Worm (Caenorhabditis elegans) whole organism, L1 larva: ENCODE results near the gene F12F6.7.

Source experiments
- F16B12.6 ChIP-seq: fragments of 150-350 bp; optimal IDR thresholded peaks from 2 replicates; lab custom pipeline; 2014; ENCODE audit warnings: missing biosample characterization, missing genetic modification characterization
- aly-2 ChIP-seq: fragments of 150-350 bp; optimal IDR thresholded peaks from 2 replicates; lab custom pipeline; 2014; ENCODE audit warnings: missing biosample characterization, missing genetic modification characterization
- ama-1 ChIP-seq: fragments of 150-350 bp; optimal IDR thresholded peaks from 2 replicates; lab custom pipeline; 2014
- ceh-82 ChIP-seq, 3 experiments: fragments of 150-350 bp in 1 of 3; sonication (generic microtip) in 2 of 3; optimal IDR thresholded peaks; 2 replicates each; lab custom pipeline; 2014 to 2017; ENCODE audit warnings: missing biosample characterization in 3 of 3, missing genetic modification characterization in 3 of 3
- ceh-88 ChIP-seq: fragments of 200-800 bp; sonication (Bioruptor generic); IDR thresholded peaks from 2 replicates; pipeline ENCODE4 v1.3.6; 2022; ENCODE audit warnings: missing genetic modification characterization, missing compliant biosample characterization
- ceh-90 ChIP-seq: sonication (generic microtip); optimal IDR thresholded peaks from 2 replicates; lab custom pipeline; 2016; ENCODE audit warnings: missing genetic modification characterization, missing compliant biosample characterization
- dsc-1 ChIP-seq: sonication (generic microtip); optimal IDR thresholded peaks from 2 replicates; lab custom pipeline; 2016; ENCODE audit warnings: mild to moderate bottlenecking, missing genetic modification characterization, missing compliant biosample characterization
- efl-1 ChIP-seq, 4 experiments: fragments of 150-350 bp; optimal IDR thresholded peaks in 3 of 4; peaks in 1 of 4; 1 replicate in 1 of 4; 2 replicates in 3 of 4; lab custom pipeline; 2014; ENCODE audit warnings: missing biosample characterization in 2 of 4, missing genetic modification characterization in 2 of 4, missing genetic modification reagents in 2 of 4
- efl-3 ChIP-seq: fragments of 200-800 bp; sonication (Bioruptor generic); optimal IDR thresholded peaks from 2 replicates; lab custom pipeline; 2018; ENCODE audit warnings: mild to moderate bottlenecking, missing genetic modification characterization, missing compliant biosample characterization
- egl-27 ChIP-seq, 2 experiments: fragments of 150-350 bp in 1 of 2; sonication (generic microtip); optimal IDR thresholded peaks; 3 replicates each; lab custom pipeline; 2017 to 2018; ENCODE audit warnings: missing biosample characterization in 2 of 2, missing genetic modification characterization in 2 of 2, missing genetic modification reagents in 2 of 2
- fkh-4 ChIP-seq: sonication (generic microtip); optimal IDR thresholded peaks from 2 replicates; lab custom pipeline; 2016; ENCODE audit warnings: missing compliant biosample characterization, missing genetic modification characterization, borderline replicate concordance
- fos-1 ChIP-seq: fragments of 150-350 bp; optimal IDR thresholded peaks from 2 replicates; lab custom pipeline; 2014; ENCODE audit warnings: missing biosample characterization, missing genetic modification characterization
- grh-1 ChIP-seq: fragments of 200-800 bp; sonication (Bioruptor generic); IDR thresholded peaks from 2 replicates; pipeline ENCODE4 v1.3.6; 2022; ENCODE audit warnings: missing genetic modification reagents, missing genetic modification characterization, missing compliant biosample characterization
- hlh-17 ChIP-seq: fragments of 200-800 bp; sonication (Bioruptor generic); optimal IDR thresholded peaks from 2 replicates; lab custom pipeline; 2018; ENCODE audit warnings: missing genetic modification characterization, mild to moderate bottlenecking, missing compliant biosample characterization, moderate library complexity, borderline replicate concordance
- hpl-2 ChIP-seq: fragments of 150-350 bp; optimal IDR thresholded peaks from 2 replicates; lab custom pipeline; 2014; ENCODE audit warnings: missing biosample characterization, missing genetic modification reagents, missing genetic modification characterization
- irx-1 ChIP-seq: sonication (generic microtip); optimal IDR thresholded peaks from 2 replicates; lab custom pipeline; 2016; ENCODE audit warnings: missing genetic modification characterization, missing compliant biosample characterization
- jun-1 ChIP-seq: fragments of 150-350 bp; optimal IDR thresholded peaks from 2 replicates; lab custom pipeline; 2014; ENCODE audit warnings: missing biosample characterization, missing genetic modification reagents, missing genetic modification characterization
- lin-13 ChIP-seq: fragments of 150-350 bp; optimal IDR thresholded peaks from 2 replicates; lab custom pipeline; 2014; ENCODE audit warnings: missing biosample characterization, missing genetic modification reagents, missing genetic modification characterization
- lin-14 ChIP-seq: fragments of 200-800 bp; sonication (Bioruptor generic); optimal IDR thresholded peaks from 2 replicates; lab custom pipeline; 2018; ENCODE audit warnings: mild to moderate bottlenecking, missing genetic modification characterization, moderate library complexity, missing compliant biosample characterization
- lin-15B ChIP-seq: fragments of 150-350 bp; sonication (generic microtip); optimal IDR thresholded peaks from 3 replicates; lab custom pipeline; 2014; ENCODE audit warnings: missing biosample characterization, missing genetic modification characterization
- lin-35 ChIP-seq, 2 experiments: fragments of 150-350 bp; optimal IDR thresholded peaks; 2 replicates each; lab custom pipeline; 2014; ENCODE audit warnings: missing biosample characterization in 2 of 2, missing genetic modification characterization in 2 of 2, missing genetic modification reagents in 2 of 2
- lin-39 ChIP-seq: fragments of 150-350 bp; optimal IDR thresholded peaks from 2 replicates; lab custom pipeline; 2014; ENCODE audit warnings: missing biosample characterization, missing genetic modification reagents, missing genetic modification characterization
- lir-3 ChIP-seq: sonication (generic microtip); optimal IDR thresholded peaks from 2 replicates; lab custom pipeline; 2016; ENCODE audit warnings: mild to moderate bottlenecking, missing genetic modification characterization, moderate library complexity, missing compliant biosample characterization; ENCODE audit not compliant: poor library complexity
- lsy-2 ChIP-seq, 2 experiments: fragments of 150-350 bp; optimal IDR thresholded peaks; 2 replicates each; lab custom pipeline; 2014; ENCODE audit warnings: missing biosample characterization in 2 of 2, missing genetic modification characterization in 2 of 2
- mab-9 ChIP-seq: fragments of 200-800 bp; sonication (Bioruptor generic); IDR thresholded peaks from 2 replicates; pipeline ENCODE4 v1.3.6; 2022; ENCODE audit warnings: missing genetic modification reagents, missing genetic modification characterization, missing compliant biosample characterization
- mdl-1 ChIP-seq, 2 experiments: fragments of 150-350 bp; optimal IDR thresholded peaks; 2 replicates each; lab custom pipeline; 2014 to 2017; ENCODE audit warnings: missing biosample characterization in 2 of 2, missing genetic modification characterization in 2 of 2, inconsistent platforms in 1 of 2
- mep-1 ChIP-seq: fragments of 150-350 bp; optimal IDR thresholded peaks from 2 replicates; lab custom pipeline; 2014; ENCODE audit warnings: missing biosample characterization, missing genetic modification characterization
- nhr-19 ChIP-seq: fragments of 200-800 bp; sonication (Bioruptor generic); conservative IDR thresholded peaks from 2 replicates; pipeline ENCODE4 v1.3.6; 2022; ENCODE audit warnings: missing genetic modification characterization, missing compliant biosample characterization
- nhr-28 ChIP-seq: fragments of 150-350 bp; optimal IDR thresholded peaks from 2 replicates; lab custom pipeline; 2014; ENCODE audit warnings: missing biosample characterization, missing genetic modification characterization
- nhr-47 ChIP-seq: sonication (generic microtip); optimal IDR thresholded peaks from 2 replicates; lab custom pipeline; 2016; ENCODE audit warnings: mild to moderate bottlenecking, missing genetic modification characterization, moderate library complexity, missing compliant biosample characterization
- nhr-71 ChIP-seq: sonication (generic microtip); optimal IDR thresholded peaks from 2 replicates; lab custom pipeline; 2016; ENCODE audit warnings: mild to moderate bottlenecking, missing genetic modification characterization, moderate library complexity, missing compliant biosample characterization
- nhr-77 ChIP-seq: fragments of 150-350 bp; optimal IDR thresholded peaks from 2 replicates; lab custom pipeline; 2014; ENCODE audit warnings: missing biosample characterization, missing genetic modification characterization
- nhr-85 ChIP-seq: sonication (generic microtip); peaks from one replicate; lab custom pipeline; 2016; ENCODE audit warnings: missing genetic modification characterization, inconsistent platforms, missing compliant biosample characterization
- nhr-90 ChIP-seq: sonication (generic microtip); optimal IDR thresholded peaks from 2 replicates; lab custom pipeline; 2016; ENCODE audit warnings: mild to moderate bottlenecking, missing genetic modification characterization, missing compliant biosample characterization; ENCODE audit not compliant: poor library complexity
- rnt-1 ChIP-seq: sonication (generic microtip); optimal IDR thresholded peaks from 2 replicates; lab custom pipeline; 2016; ENCODE audit warnings: mild to moderate bottlenecking, missing genetic modification characterization, moderate library complexity, missing compliant biosample characterization
- skn-1 ChIP-seq: fragments of 150-350 bp; optimal IDR thresholded peaks from 2 replicates; lab custom pipeline; 2014; ENCODE audit warnings: missing biosample characterization, missing genetic modification characterization
- snpc-4 ChIP-seq: fragments of 150-350 bp; optimal IDR thresholded peaks from 2 replicates; lab custom pipeline; 2014; ENCODE audit warnings: missing biosample characterization, missing genetic modification characterization
- snu-23 ChIP-seq: sonication (generic microtip); optimal IDR thresholded peaks from 2 replicates; lab custom pipeline; 2016; ENCODE audit warnings: missing genetic modification characterization, missing compliant biosample characterization
- sox-4 ChIP-seq: sonication (generic microtip); optimal IDR thresholded peaks from 2 replicates; lab custom pipeline; 2016; ENCODE audit warnings: missing genetic modification characterization, missing compliant biosample characterization
- swsn-7 ChIP-seq: sonication (generic microtip); optimal IDR thresholded peaks from 2 replicates; lab custom pipeline; 2016; ENCODE audit warnings: missing genetic modification characterization, missing compliant biosample characterization
- unc-130 ChIP-seq: fragments of 150-350 bp; optimal IDR thresholded peaks from 2 replicates; lab custom pipeline; 2017; ENCODE audit warnings: missing biosample characterization, missing genetic modification characterization, inconsistent platforms
- unc-62 ChIP-seq: fragments of 150-350 bp; optimal IDR thresholded peaks from 2 replicates; lab custom pipeline; 2014; ENCODE audit warnings: missing biosample characterization, missing genetic modification reagents, missing genetic modification characterization
- unc-86 ChIP-seq: sonication (generic microtip); optimal IDR thresholded peaks from 2 replicates; lab custom pipeline; 2016; ENCODE audit warnings: missing genetic modification characterization, missing compliant biosample characterization
- unc-98 ChIP-seq: fragments of 200-800 bp; sonication (Bioruptor generic); IDR thresholded peaks from 2 replicates; pipeline ENCODE4 v1.3.6; 2022; ENCODE audit warnings: missing genetic modification characterization, missing compliant biosample characterization
- xbp-1 ChIP-seq: sonication (generic microtip); optimal IDR thresholded peaks from 2 replicates; lab custom pipeline; 2016; ENCODE audit warnings: missing genetic modification characterization, missing compliant biosample characterization
- zag-1 ChIP-seq: fragments of 150-350 bp; optimal IDR thresholded peaks from 2 replicates; lab custom pipeline; 2014; ENCODE audit warnings: missing biosample characterization, missing genetic modification characterization
- ztf-4 ChIP-seq: fragments of 150-350 bp; optimal IDR thresholded peaks from 2 replicates; lab custom pipeline; 2014; ENCODE audit warnings: missing biosample characterization, missing genetic modification characterization

Gene F12F6.7

DNA sequence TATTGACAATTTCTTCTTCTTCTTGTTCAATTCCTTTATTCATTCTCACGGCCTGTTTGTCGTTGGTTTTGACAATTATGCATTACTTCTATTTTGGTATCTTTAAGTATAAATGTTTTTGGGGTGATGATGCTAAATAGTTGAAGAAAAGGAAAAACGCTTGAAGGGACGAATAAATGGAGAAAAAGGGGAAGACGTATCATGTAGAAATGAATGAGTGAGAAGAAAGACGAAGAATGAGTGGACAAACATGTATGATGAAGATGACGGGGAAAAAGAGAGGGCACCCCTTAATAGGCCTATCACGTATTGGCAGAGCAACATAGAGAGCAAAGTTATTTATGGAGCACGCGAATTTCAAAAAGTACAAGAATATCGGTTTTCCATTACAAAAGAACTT is 13.0 kb downstream of the F12F6.7 start, which contains the start of gene M04B2.7:
Gene M04B2.7 (minus strand): TSS at position 101 of the 400 bp plus-strand sequence.
- no peak for TF ChIP-seq nhr-77
- no peak for TF ChIP-seq efl-1 (optimal IDR thresholded peaks at IDR 0.05; lab: Kevin White, UChicago)
- peak in 1 of 2 experiments; percentile 29 for TF ChIP-seq efl-1 (GFP tag; optimal IDR thresholded peaks at IDR 0.05 in 1 of 2; lab: Kevin White, UChicago)

DNA sequence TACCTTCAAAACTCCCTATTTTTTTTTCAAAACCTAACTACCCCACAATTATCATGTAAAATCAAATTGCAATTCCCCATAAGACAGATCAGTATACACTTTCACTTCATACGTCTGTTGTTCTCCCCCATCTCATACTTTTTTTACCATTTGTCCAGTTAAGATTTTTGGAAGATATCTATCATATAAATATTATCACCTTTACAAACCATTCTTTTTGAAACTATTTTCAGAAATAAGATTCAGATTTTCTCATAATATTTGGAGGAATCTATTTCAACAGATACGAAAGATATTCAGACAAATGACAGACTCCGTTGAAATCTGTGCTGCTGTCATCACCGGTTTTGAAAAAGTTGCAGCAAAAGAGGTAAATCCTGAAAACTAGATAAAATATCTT is 33.9 kb downstream of the F12F6.7 start, which contains the start of gene M04B2.2:
Gene M04B2.2 (plus strand): TSS at position 301 of the 400 bp plus-strand sequence.
- TF ChIP-seq mep-1 (no peak), lin-39 (peak; percentile 3), nhr-90 (tag; lab: Kevin White, UChicago) (no peak), unc-130 (no peak), lin-35 (GFP tag; optimal IDR thresholded peaks at IDR 0.05; lab: Kevin White, UChicago) (no peak), ceh-82 (tag; optimal IDR thresholded peaks at IDR 0.05; lab: Kevin White, UChicago) (no peak), rnt-1 (tag; lab: Kevin White, UChicago) (no peak), unc-62 (GFP tag; lab: Kevin White, UChicago) (no peak), jun-1 (tag; lab: Kevin White, UChicago) (no peak), nhr-71 (tag; lab: Kevin White, UChicago) (peak; percentile 7), irx-1 (tag; lab: Kevin White, UChicago) (no peak), hpl-2 (no peak), unc-98 (GFP tag; lab: Robert Waterston, UW) (no peak), swsn-7 (tag; lab: Kevin White, UChicago) (no peak), egl-27 (tag; optimal IDR thresholded peaks at IDR 0.05; lab: Kevin White, UChicago) (no peak), unc-86 (tag; lab: Kevin White, UChicago) (no peak), nhr-47 (tag; lab: Kevin White, UChicago) (peak; percentile 20), nhr-85 (peak; percentile 12), sox-4 (tag; lab: Kevin White, UChicago) (no peak), grh-1 (GFP tag; lab: Robert Waterston, UW) (no peak), ama-1 (lab: Kevin White, UChicago) (peak; percentile 47), aly-2 (tag; lab: Kevin White, UChicago) (peak; percentile 29), nhr-28 (no peak), efl-3 (no peak), hlh-17 (no peak), zag-1 (tag; lab: Kevin White, UChicago) (no peak), ztf-4 (tag; lab: Kevin White, UChicago) (no peak), lir-3 (tag; lab: Kevin White, UChicago) (peak; percentile 7)

DNA sequence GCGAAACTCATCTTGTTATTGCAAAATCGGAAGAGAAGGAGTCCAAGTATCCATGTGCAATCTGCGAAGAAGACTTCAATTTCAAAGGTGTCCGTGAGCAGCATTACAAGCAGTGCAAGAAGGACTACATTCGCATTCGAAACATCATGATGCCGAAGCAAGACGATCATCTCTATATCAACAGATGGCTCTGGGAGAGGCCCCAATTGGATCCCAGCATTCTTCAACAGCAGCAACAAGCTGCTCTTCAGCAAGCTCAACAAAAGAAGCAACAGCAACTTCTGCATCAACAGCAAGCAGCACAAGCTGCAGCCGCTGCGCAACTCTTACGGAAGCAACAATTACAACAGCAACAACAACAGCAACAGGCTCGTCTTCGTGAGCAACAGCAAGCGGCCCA is 35.4 kb downstream of the F12F6.7 start:
- peak; percentile 50 for TF ChIP-seq nhr-85
- no peak for TF ChIP-seq lsy-2 (tag; optimal IDR thresholded peaks at IDR 0.05; lab: Kevin White, UChicago)

DNA sequence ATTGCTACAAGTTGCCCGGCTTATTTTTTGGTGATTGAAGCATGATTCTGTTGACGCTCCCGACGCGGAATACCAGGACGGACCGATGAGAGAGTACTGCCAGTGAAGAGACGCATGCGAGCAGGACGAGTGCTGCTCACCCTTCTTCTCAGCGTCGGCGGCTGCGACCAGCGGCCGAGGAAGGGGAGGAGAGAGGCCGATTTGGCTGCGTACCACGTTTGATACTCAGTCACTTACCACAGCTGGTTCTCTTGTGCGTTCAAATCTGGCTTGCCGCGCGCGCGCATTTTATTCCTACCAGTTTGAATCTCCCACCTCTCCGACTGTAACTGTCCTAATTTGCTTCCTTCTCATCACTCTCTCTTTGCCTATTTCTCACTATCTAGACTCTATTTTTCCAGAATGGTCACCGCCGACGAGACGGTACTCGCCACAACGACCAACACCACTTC is 37.4 kb downstream of the F12F6.7 start, which contains the start of gene mep-1:
Gene mep-1 (plus strand): TSS at position 402 of the 452 bp plus-strand sequence.
- TF ChIP-seq ceh-88 (GFP tag; lab: Robert Waterston, UW) (no peak), nhr-47 (tag; lab: Kevin White, UChicago) (peak; percentile 63), ceh-82 (tag; optimal IDR thresholded peaks at IDR 0.05; lab: Kevin White, UChicago) (peak; percentile 14 to 77 (median 57)), lin-15B (tag; lab: Kevin White, UChicago) (peak; percentile 67), nhr-19 (GFP tag; lab: Robert Waterston, UW) (peak; percentile 61), F16B12.6 (tag; lab: Kevin White, UChicago) (peak; percentile 42), snpc-4 (tag; lab: Kevin White, UChicago) (peak; percentile 34), hlh-17 (no peak), fos-1 (peak; percentile 32), xbp-1 (tag; lab: Kevin White, UChicago) (peak; percentile 63), swsn-7 (tag; lab: Kevin White, UChicago) (peak; percentile 75), ceh-90 (tag; lab: Kevin White, UChicago) (no peak), mab-9 (GFP tag; lab: Robert Waterston, UW) (no peak; the same call in 1 of the 2 replicates), unc-86 (tag; lab: Kevin White, UChicago) (peak; percentile 52), nhr-77 (peak; percentile 49), lin-35 (GFP tag; optimal IDR thresholded peaks at IDR 0.05; lab: Kevin White, UChicago) (peak; percentile 51 to 76), lin-13 (peak; percentile 77), fkh-4 (peak; percentile 28), snu-23 (GFP tag; lab: Kevin White, UChicago) (peak; percentile 75), dsc-1 (tag; lab: Kevin White, UChicago) (peak; percentile 47), skn-1 (tag; lab: Kevin White, UChicago) (peak; percentile 66), lin-14 (GFP tag; lab: Kevin White, UChicago) (peak; percentile 91), mdl-1 (tag; optimal IDR thresholded peaks at IDR 0.05; lab: Kevin White, UChicago) (peak in 1 of 2 experiments; percentile 32)
